Worm (Caenorhabditis elegans) whole organism, L4 larva: ENCODE measurements around the gene F59A6.13.

Experiments used
- D1046.2 ChIP-seq: fragments of 200-800 bp; sonication (Bioruptor generic); IDR thresholded peaks from 2 replicates; pipeline ENCODE4 v1.3.6; 2022; ENCODE audit warnings: missing genetic modification characterization, missing compliant biosample characterization
- F26F4.8 ChIP-seq: fragments of 200-800 bp; sonication (Bioruptor generic); conservative IDR thresholded peaks from 2 replicates; pipeline ENCODE4 v1.3.6; 2022; ENCODE audit warnings: missing genetic modification characterization, missing compliant biosample characterization
- F44E2.7 ChIP-seq: fragments of 200-800 bp; sonication (Bioruptor generic); IDR thresholded peaks from 2 replicates; pipeline ENCODE4 v2.1.2; 2022; ENCODE audit warnings: missing genetic modification characterization, missing compliant biosample characterization
- F49E8.2 ChIP-seq: sonication (generic microtip); optimal IDR thresholded peaks from 2 replicates; lab custom pipeline; 2016; ENCODE audit warnings: missing compliant biosample characterization, mild to moderate bottlenecking, missing genetic modification characterization, borderline replicate concordance
- T20F7.1 ChIP-seq: fragments of 200-800 bp; sonication (Bioruptor generic); optimal IDR thresholded peaks from 2 replicates; lab custom pipeline; 2018; ENCODE audit warnings: mild to moderate bottlenecking, missing genetic modification characterization, missing compliant biosample characterization
- T26A8.4 ChIP-seq: fragments of 200-800 bp; sonication (Bioruptor generic); IDR thresholded peaks from 2 replicates; pipeline ENCODE4 v1.3.6; 2022; ENCODE audit warnings: missing genetic modification characterization, missing compliant biosample characterization
- Y105C5A.15 ChIP-seq: fragments of 200-800 bp; sonication (Bioruptor generic); IDR thresholded peaks from 2 replicates; pipeline ENCODE4 v1.3.6; 2022; ENCODE audit warnings: missing genetic modification characterization, missing compliant biosample characterization
- ZK546.5 ChIP-seq, 2 experiments: sonication (generic microtip); optimal IDR thresholded peaks; 2 replicates each; lab custom pipeline; 2017; ENCODE audit warnings: missing biosample characterization in 2 of 2, missing genetic modification characterization in 2 of 2
- aha-1 ChIP-seq: fragments of 150-350 bp; peaks from one replicate; lab custom pipeline; 2014; ENCODE audit warnings: missing biosample characterization, missing genetic modification characterization
- ama-1 ChIP-seq: fragments of 150-350 bp; optimal IDR thresholded peaks from 2 replicates; lab custom pipeline; 2014; ENCODE audit warnings: inconsistent platforms, mixed read lengths
- ceh-28 ChIP-seq: fragments of 150-350 bp; optimal IDR thresholded peaks from 2 replicates; lab custom pipeline; 2014; ENCODE audit warnings: missing biosample characterization, missing genetic modification reagents, missing genetic modification characterization
- ceh-44 ChIP-seq: fragments of 200-800 bp; sonication (Bioruptor generic); IDR thresholded peaks from 2 replicates; pipeline ENCODE4 v1.3.6; 2022; ENCODE audit warnings: missing genetic modification reagents, missing genetic modification characterization, missing compliant biosample characterization
- cey-2 ChIP-seq: sonication (generic microtip); optimal IDR thresholded peaks from 3 replicates; lab custom pipeline; 2017; ENCODE audit warnings: missing genetic modification characterization, mild to moderate bottlenecking, missing compliant biosample characterization, antibody characterized with exemption, borderline replicate concordance; ENCODE audit not compliant: insufficient read depth
- daf-12 ChIP-seq: fragments of 150-350 bp; optimal IDR thresholded peaks from 2 replicates; lab custom pipeline; 2014; ENCODE audit warnings: missing biosample characterization, missing genetic modification reagents, missing genetic modification characterization
- daf-19 ChIP-seq: fragments of 200-800 bp; sonication (Bioruptor generic); conservative IDR thresholded peaks from 2 replicates; pipeline ENCODE4 v1.3.6; 2022; ENCODE audit warnings: missing genetic modification characterization, missing compliant biosample characterization
- dmd-6 ChIP-seq: fragments of 200-800 bp; sonication (Bioruptor generic); IDR thresholded peaks from 2 replicates; pipeline ENCODE4 v1.3.6; 2022; ENCODE audit warnings: missing genetic modification reagents, missing genetic modification characterization, missing compliant biosample characterization
- dmd-8 ChIP-seq: fragments of 200-800 bp; sonication (Bioruptor generic); IDR thresholded peaks from 2 replicates; pipeline ENCODE4 v1.3.6; 2022; ENCODE audit warnings: missing genetic modification characterization, missing compliant biosample characterization
- dmd-9 ChIP-seq: fragments of 200-800 bp; sonication (Bioruptor generic); IDR thresholded peaks from 2 replicates; pipeline ENCODE4 v1.3.6; 2022; ENCODE audit warnings: missing genetic modification reagents, missing genetic modification characterization, missing compliant biosample characterization
- dpl-1 ChIP-seq: fragments of 150-350 bp; optimal IDR thresholded peaks from 2 replicates; lab custom pipeline; 2014; ENCODE audit warnings: missing biosample characterization, missing genetic modification reagents, missing genetic modification characterization
- duxl-1 ChIP-seq: sonication (generic microtip); optimal IDR thresholded peaks from 2 replicates; lab custom pipeline; 2016; ENCODE audit warnings: mild to moderate bottlenecking, missing genetic modification characterization, moderate library complexity, missing compliant biosample characterization; ENCODE audit not compliant: poor library complexity
- dve-1 ChIP-seq: sonication (generic microtip); optimal IDR thresholded peaks from 2 replicates; lab custom pipeline; 2017; ENCODE audit warnings: antibody characterized with exemption, mild to moderate bottlenecking, missing genetic modification characterization, missing compliant biosample characterization; ENCODE audit not compliant: insufficient read depth
- fos-1 ChIP-seq: fragments of 150-350 bp; optimal IDR thresholded peaks from 2 replicates; lab custom pipeline; 2014; ENCODE audit warnings: missing biosample characterization, missing genetic modification characterization
- gei-8 ChIP-seq: fragments of 200-800 bp; sonication (Bioruptor generic); optimal IDR thresholded peaks from 2 replicates; lab custom pipeline; 2018; ENCODE audit warnings: mild to moderate bottlenecking, missing genetic modification characterization, missing compliant biosample characterization
- hlh-30 ChIP-seq: sonication (generic microtip); optimal IDR thresholded peaks from 2 replicates; lab custom pipeline; 2017; ENCODE audit warnings: antibody characterized with exemption, mild to moderate bottlenecking, missing genetic modification characterization, missing compliant biosample characterization; ENCODE audit not compliant: insufficient read depth
- hmg-1.1 ChIP-seq: fragments of 200-800 bp; sonication (Bioruptor generic); IDR thresholded peaks from 2 replicates; pipeline ENCODE4 v1.3.6; 2022; ENCODE audit warnings: missing genetic modification reagents, missing genetic modification characterization, missing compliant biosample characterization
- lim-7 ChIP-seq: fragments of 200-800 bp; sonication (Bioruptor generic); IDR thresholded peaks from 2 replicates; pipeline ENCODE4 v1.3.6; 2022; ENCODE audit warnings: missing genetic modification characterization, missing compliant biosample characterization
- lin-13 ChIP-seq: fragments of 150-350 bp; optimal IDR thresholded peaks from 2 replicates; lab custom pipeline; 2014; ENCODE audit warnings: missing biosample characterization, missing genetic modification reagents, missing genetic modification characterization
- lin-15B ChIP-seq: fragments of 150-350 bp; sonication (generic microtip); optimal IDR thresholded peaks from 3 replicates; lab custom pipeline; 2014; ENCODE audit warnings: missing biosample characterization, missing genetic modification characterization
- lin-29 ChIP-seq: fragments of 200-800 bp; sonication (Bioruptor generic); IDR thresholded peaks from 2 replicates; pipeline ENCODE4 v1.3.6; 2022; ENCODE audit warnings: missing genetic modification reagents, missing genetic modification characterization, missing compliant biosample characterization
- lin-38 ChIP-seq: fragments of 200-800 bp; sonication (Bioruptor generic); IDR thresholded peaks from 2 replicates; pipeline ENCODE4 v1.3.6; 2022; ENCODE audit warnings: missing genetic modification reagents, missing genetic modification characterization, missing compliant biosample characterization
- mdt-29 ChIP-seq: fragments of 200-800 bp; sonication (Bioruptor generic); IDR thresholded peaks from 2 replicates; pipeline ENCODE4 v1.3.6; 2022; ENCODE audit warnings: missing genetic modification reagents, missing genetic modification characterization, missing compliant biosample characterization
- mep-1 ChIP-seq: fragments of 150-350 bp; sonication (generic microtip); optimal IDR thresholded peaks from 3 replicates; lab custom pipeline; 2014; ENCODE audit warnings: missing biosample characterization, missing genetic modification characterization
- mes-2 ChIP-seq: sonication (generic microtip); optimal IDR thresholded peaks from 2 replicates; lab custom pipeline; 2016; ENCODE audit warnings: missing genotype, mild to moderate bottlenecking, missing genetic modification characterization, missing compliant biosample characterization; ENCODE audit not compliant: poor library complexity, severe bottlenecking
- mxl-3 ChIP-seq: fragments of 200-800 bp; sonication (Bioruptor generic); optimal IDR thresholded peaks from 2 replicates; lab custom pipeline; 2018; ENCODE audit warnings: mild to moderate bottlenecking, missing genetic modification characterization, missing compliant biosample characterization
- nhr-10 ChIP-seq: fragments of 150-350 bp; optimal IDR thresholded peaks from 2 replicates; lab custom pipeline; 2014; ENCODE audit warnings: missing biosample characterization, missing genetic modification characterization
- nhr-11 ChIP-seq: fragments of 150-350 bp; optimal IDR thresholded peaks from 2 replicates; lab custom pipeline; 2014; ENCODE audit warnings: missing biosample characterization, missing genetic modification characterization
- nhr-237 ChIP-seq: sonication (generic microtip); optimal IDR thresholded peaks from 2 replicates; lab custom pipeline; 2017; ENCODE audit warnings: missing biosample characterization, missing genetic modification characterization
- nhr-6 ChIP-seq: fragments of 150-350 bp; optimal IDR thresholded peaks from 2 replicates; lab custom pipeline; 2014; ENCODE audit warnings: missing biosample characterization, missing genetic modification characterization
- nhr-76 ChIP-seq: fragments of 150-350 bp; optimal IDR thresholded peaks from 2 replicates; lab custom pipeline; 2014; ENCODE audit warnings: missing biosample characterization, missing genetic modification characterization
- nhr-77 ChIP-seq: fragments of 150-350 bp; optimal IDR thresholded peaks from 2 replicates; lab custom pipeline; 2014; ENCODE audit warnings: missing biosample characterization, missing genetic modification characterization
- pha-4 ChIP-seq, 2 experiments: fragments of 150-350 bp in 1 of 2; fragments of 200-800 bp in 1 of 2; sonication (Bioruptor generic) in 1 of 2; IDR thresholded peaks in 1 of 2; optimal IDR thresholded peaks in 1 of 2; 2 replicates each; pipeline versions ENCODE4 v1.3.6 to Lab custom; 2014 to 2022; ENCODE audit warnings: missing genetic modification characterization in 2 of 2, missing genetic modification reagents in 2 of 2, missing biosample characterization in 1 of 2, missing compliant biosample characterization in 1 of 2
- php-3 ChIP-seq: fragments of 200-800 bp; sonication (Bioruptor generic); IDR thresholded peaks from 2 replicates; pipeline ENCODE4 v1.3.6; 2022; ENCODE audit warnings: missing genetic modification reagents, missing genetic modification characterization, missing compliant biosample characterization
- pqm-1 ChIP-seq: sonication (generic microtip); optimal IDR thresholded peaks from 2 replicates; lab custom pipeline; 2017; ENCODE audit warnings: missing biosample characterization, missing genetic modification characterization
- set-16 ChIP-seq: fragments of 200-800 bp; sonication (Bioruptor generic); IDR thresholded peaks from 2 replicates; pipeline ENCODE4 v1.3.6; 2022; ENCODE audit warnings: missing genetic modification reagents, missing genetic modification characterization, missing compliant biosample characterization
- skn-1 ChIP-seq: fragments of 150-350 bp; optimal IDR thresholded peaks from 2 replicates; lab custom pipeline; 2014; ENCODE audit warnings: missing biosample characterization, missing genetic modification characterization
- snpc-1.2 ChIP-seq: fragments of 200-800 bp; sonication (Bioruptor generic); IDR thresholded peaks from 2 replicates; pipeline ENCODE4 v1.3.6; 2022; ENCODE audit warnings: missing genetic modification reagents, missing genetic modification characterization, missing compliant biosample characterization
- snpc-4 ChIP-seq: fragments of 150-350 bp; optimal IDR thresholded peaks from 2 replicates; lab custom pipeline; 2014; ENCODE audit warnings: missing biosample characterization, missing genetic modification characterization
- spr-1 ChIP-seq: sonication (generic microtip); optimal IDR thresholded peaks from 2 replicates; lab custom pipeline; 2016; ENCODE audit warnings: mild to moderate bottlenecking, missing genetic modification characterization, missing compliant biosample characterization
- spr-3 ChIP-seq: fragments of 200-800 bp; sonication (Bioruptor generic); optimal IDR thresholded peaks from 2 replicates; lab custom pipeline; 2018; ENCODE audit warnings: mild to moderate bottlenecking, missing genetic modification characterization, missing compliant biosample characterization
- vab-7 ChIP-seq: fragments of 200-800 bp; sonication (Bioruptor generic); IDR thresholded peaks from 2 replicates; pipeline ENCODE4 v1.3.6; 2022; ENCODE audit warnings: missing genetic modification reagents, missing genetic modification characterization, missing compliant biosample characterization
- ztf-7 ChIP-seq: fragments of 150-350 bp; optimal IDR thresholded peaks from 2 replicates; lab custom pipeline; 2014; ENCODE audit warnings: missing biosample characterization, missing genetic modification characterization

The F59A6.13 gene

DNA sequence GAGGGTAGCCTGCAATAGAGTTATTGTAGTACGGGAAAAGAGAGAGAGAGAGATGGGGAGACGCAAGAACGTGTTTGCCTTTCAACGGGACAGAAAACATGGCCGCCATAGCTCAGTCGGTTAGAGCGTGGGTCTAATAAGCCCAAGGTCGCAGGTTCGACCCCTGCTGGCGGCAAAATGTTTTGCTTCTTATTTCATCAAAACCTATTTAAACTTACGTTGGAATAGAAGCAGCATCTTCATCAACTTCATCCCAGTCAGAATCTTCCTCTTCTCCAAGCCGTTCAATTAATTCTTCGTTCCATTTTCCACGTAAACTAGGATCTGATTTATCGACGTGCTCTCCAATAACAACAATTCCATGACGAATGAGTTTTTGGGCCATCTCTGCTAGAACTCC, 10.1 kb downstream of the F59A6.13 start:
- no peak for TF ChIP-seq cey-2 (tag; lab: Kevin White, UChicago)
- peak; percentile 45 for TF ChIP-seq dpl-1
- no peak for TF ChIP-seq snpc-4
- peak; percentile 59 for TF ChIP-seq mxl-3 (GFP tag; lab: Kevin White, UChicago)
- TF ChIP-seq dmd-8 (GFP tag; lab: Robert Waterston, UW): peak; percentile 83
- TF ChIP-seq mes-2 (tag; lab: Kevin White, UChicago): peak; percentile 74
- no peak for TF ChIP-seq skn-1 (tag; lab: Kevin White, UChicago)
- TF ChIP-seq pqm-1: no peak
- peak; percentile 86; the same call in 1 of the 2 replicates for TF ChIP-seq Y105C5A.15 (GFP tag; lab: Robert Waterston, UW)
- peak; percentile 26 for TF ChIP-seq dve-1 (tag; lab: Kevin White, UChicago)
- no peak for TF ChIP-seq nhr-76 (tag; lab: Kevin White, UChicago)
- TF ChIP-seq nhr-77 (tag; lab: Kevin White, UChicago): peak; percentile 71
- peak; percentile 72; the same call in 1 of the 2 replicates for TF ChIP-seq F26F4.8 (GFP tag; lab: Robert Waterston, UW)
- peak; percentile 75 for TF ChIP-seq spr-1 (tag; lab: Kevin White, UChicago)
- peak; percentile 64 for TF ChIP-seq mep-1 (tag; lab: Kevin White, UChicago)
- peak; percentile 84 for TF ChIP-seq lin-38 (GFP tag; lab: Robert Waterston, UW)
- peak; percentile 31 for TF ChIP-seq spr-3 (GFP tag; lab: Kevin White, UChicago)
- no peak for TF ChIP-seq fos-1 (tag; lab: Kevin White, UChicago)
- TF ChIP-seq T20F7.1 (GFP tag; lab: Kevin White, UChicago): peak; percentile 16
- TF ChIP-seq daf-12 (tag; lab: Kevin White, UChicago): no peak
- TF ChIP-seq dmd-6 (GFP tag; lab: Robert Waterston, UW): peak; percentile 68
- TF ChIP-seq vab-7 (GFP tag; lab: Robert Waterston, UW): peak; percentile 86
- TF ChIP-seq ceh-28 (tag; lab: Kevin White, UChicago): no peak
- peak; percentile 78 for TF ChIP-seq D1046.2 (GFP tag; lab: Robert Waterston, UW)
- no peak for TF ChIP-seq nhr-10 (tag; lab: Kevin White, UChicago)
- TF ChIP-seq F49E8.2 (tag; lab: Kevin White, UChicago): peak; percentile 69
- TF ChIP-seq duxl-1 (tag; lab: Kevin White, UChicago): peak; percentile 78
- TF ChIP-seq lim-7 (GFP tag; lab: Robert Waterston, UW): peak; percentile 94
- peak; percentile 48; the same call in 1 of the 2 replicates for TF ChIP-seq set-16
- TF ChIP-seq aha-1: peak; percentile 98
- TF ChIP-seq nhr-237 (tag; lab: Kevin White, UChicago): no peak
- TF ChIP-seq daf-19 (GFP tag; lab: Robert Waterston, UW): peak; percentile 75; the same call in 1 of the 2 replicates
- no peak for TF ChIP-seq ZK546.5 (tag; optimal IDR thresholded peaks at IDR 0.05; lab: Kevin White, UChicago)
- TF ChIP-seq snpc-1.2 (GFP tag; lab: Robert Waterston, UW): peak; percentile 87
- TF ChIP-seq lin-13 (GFP tag; lab: Kevin White, UChicago): peak; percentile 60
- no peak for TF ChIP-seq ama-1
- no peak for TF ChIP-seq lin-15B (tag; lab: Kevin White, UChicago)
- peak; percentile 48 for TF ChIP-seq nhr-11 (tag; lab: Kevin White, UChicago)
- peak; percentile 78 for TF ChIP-seq dmd-9 (GFP tag; lab: Robert Waterston, UW)
- TF ChIP-seq nhr-6 (tag; lab: Kevin White, UChicago): peak; percentile 60
- TF ChIP-seq ceh-44 (GFP tag; lab: Robert Waterston, UW): peak; percentile 59; the same call in 1 of the 2 replicates
- TF ChIP-seq ztf-7 (tag; lab: Kevin White, UChicago): peak; percentile 65
- TF ChIP-seq lin-29 (GFP tag; lab: Robert Waterston, UW): no peak
- peak; percentile 68 for TF ChIP-seq gei-8
- TF ChIP-seq F44E2.7: 0 out of 2 replicates have a peak, but pooled peaks have one; percentile 50
- TF ChIP-seq php-3 (GFP tag; lab: Robert Waterston, UW): 0 out of 2 replicates have a peak, but pooled peaks have one; percentile 44
- TF ChIP-seq mdt-29 (GFP tag; lab: Robert Waterston, UW): no peak
- TF ChIP-seq hlh-30 (tag; lab: Kevin White, UChicago): peak; percentile 29
- peak; percentile 93 for TF ChIP-seq pha-4 (GFP tag; IDR thresholded peaks at IDR 0.05; lab: Robert Waterston, UW)
- TF ChIP-seq pha-4 (tag; optimal IDR thresholded peaks at IDR 0.05; lab: Kevin White, UChicago): no peak
- peak; percentile 90 for TF ChIP-seq hmg-1.1 (GFP tag; lab: Robert Waterston, UW)
- peak; percentile 84 for TF ChIP-seq T26A8.4
